Fruit fly (Drosophila melanogaster) whole organism, prepupa: ENCODE results near the gene CG14402.

Experiments
- CG10631 ChIP-seq: fragments of 200-800 bp; sonication (Bioruptor generic); optimal IDR thresholded peaks from 2 replicates; lab custom pipeline; 2016; ENCODE audit warnings: missing biosample characterization, missing genetic modification characterization
- CG11294 ChIP-seq: fragments of 200-800 bp; sonication (Bioruptor generic); IDR thresholded peaks from 2 replicates; pipeline ENCODE4 v1.3.6; 2022; ENCODE audit warnings: missing biosample characterization, missing genetic modification characterization
- CG11762 ChIP-seq: fragments of 200-800 bp; sonication (Bioruptor generic); optimal IDR thresholded peaks from 3 replicates; lab custom pipeline; 2016; ENCODE audit warnings: missing biosample characterization, missing genetic modification characterization; ENCODE audit not compliant: insufficient read depth
- CG11902 ChIP-seq: fragments of 200-800 bp; sonication (Bioruptor generic); optimal IDR thresholded peaks from 3 replicates; lab custom pipeline; 2016; ENCODE audit warnings: missing biosample characterization, missing genetic modification characterization
- CG15336 ChIP-seq: fragments of 200-800 bp; sonication (Bioruptor generic); IDR thresholded peaks from 2 replicates; pipeline ENCODE4 v1.3.6; 2022; ENCODE audit warnings: missing biosample characterization, missing genetic modification characterization
- CG1621 ChIP-seq: fragments of 200-800 bp; sonication (Bioruptor generic); optimal IDR thresholded peaks from 3 replicates; lab custom pipeline; 2018; ENCODE audit warnings: missing biosample characterization, mild to moderate bottlenecking, missing genetic modification characterization
- CG16779 ChIP-seq: fragments of 200-800 bp; sonication (Bioruptor generic); optimal IDR thresholded peaks from 3 replicates; lab custom pipeline; 2017; ENCODE audit warnings: missing biosample characterization, mild to moderate bottlenecking, missing genetic modification characterization
- CG3032 ChIP-seq: fragments of 200-800 bp; optimal IDR thresholded peaks from 2 replicates; lab custom pipeline; 2019; ENCODE audit warnings: missing biosample characterization, mild to moderate bottlenecking, missing genetic modification characterization, moderate library complexity
- CG31627 ChIP-seq: fragments of 200-800 bp; sonication (Bioruptor generic); optimal IDR thresholded peaks from 3 replicates; lab custom pipeline; 2016; ENCODE audit warnings: missing biosample characterization, missing genetic modification characterization
- CG34406 ChIP-seq: fragments of 200-800 bp; sonication (Bioruptor generic); optimal IDR thresholded peaks from 3 replicates; lab custom pipeline; 2016; ENCODE audit warnings: missing biosample characterization, missing genetic modification characterization
- CG3919 ChIP-seq: fragments of 200-800 bp; sonication (Bioruptor generic); optimal IDR thresholded peaks from 3 replicates; lab custom pipeline; 2016; ENCODE audit warnings: missing biosample characterization, missing genetic modification characterization
- CG6163 ChIP-seq: fragments of 200-800 bp; sonication (Bioruptor generic); IDR thresholded peaks from 3 replicates; pipeline ENCODE4 v1.3.6; 2022; ENCODE audit warnings: missing biosample characterization, missing genetic modification characterization
- CG6276 ChIP-seq: fragments of 200-800 bp; sonication (Bioruptor generic); optimal IDR thresholded peaks from 2 replicates; lab custom pipeline; 2017; ENCODE audit warnings: missing biosample characterization, mild to moderate bottlenecking, missing genetic modification characterization
- CG6792 ChIP-seq: fragments of 200-800 bp; sonication (Bioruptor generic); optimal IDR thresholded peaks from 3 replicates; lab custom pipeline; 2016; ENCODE audit warnings: missing biosample characterization, missing genetic modification characterization
- CG6808 ChIP-seq: fragments of 200-800 bp; sonication (Bioruptor generic); optimal IDR thresholded peaks from 3 replicates; lab custom pipeline; 2017; ENCODE audit warnings: missing biosample characterization, missing genetic modification characterization, mild to moderate bottlenecking, moderate library complexity, missing genetic modification reagents
- CG6854 ChIP-seq: fragments of 200-800 bp; sonication (Bioruptor generic); optimal IDR thresholded peaks from 2 replicates; lab custom pipeline; 2017; ENCODE audit warnings: missing biosample characterization, mild to moderate bottlenecking, missing genetic modification characterization
- CG7368 ChIP-seq: fragments of 200-800 bp; sonication (Bioruptor generic); optimal IDR thresholded peaks from 3 replicates; lab custom pipeline; 2016; ENCODE audit warnings: missing biosample characterization, missing genetic modification characterization
- CG8319 ChIP-seq: fragments of 200-800 bp; sonication (Bioruptor generic); optimal IDR thresholded peaks from 3 replicates; lab custom pipeline; 2016; ENCODE audit warnings: missing biosample characterization, missing genetic modification characterization
- CG8632 ChIP-seq: fragments of 200-800 bp; sonication (Bioruptor generic); optimal IDR thresholded peaks from 3 replicates; lab custom pipeline; 2016; ENCODE audit warnings: missing biosample characterization, missing genetic modification characterization
- CG9139 ChIP-seq: fragments of 200-800 bp; sonication (Bioruptor generic); optimal IDR thresholded peaks from 3 replicates; lab custom pipeline; 2017; ENCODE audit warnings: missing biosample characterization, mild to moderate bottlenecking, missing genetic modification characterization
- Eip75B ChIP-seq: fragments of 200-800 bp; sonication (Bioruptor generic); optimal IDR thresholded peaks from 3 replicates; lab custom pipeline; 2016; ENCODE audit warnings: missing biosample characterization, missing genetic modification characterization
- Eip78C ChIP-seq: fragments of 200-800 bp; sonication (Bioruptor generic); peaks from one replicate; lab custom pipeline; 2016; ENCODE audit warnings: missing biosample characterization, missing genetic modification characterization
- Ets21C ChIP-seq: fragments of 200-800 bp; sonication (Bioruptor generic); optimal IDR thresholded peaks from 3 replicates; lab custom pipeline; 2016; ENCODE audit warnings: missing biosample characterization, missing genetic modification characterization
- Ets96B ChIP-seq: fragments of 200-800 bp; optimal IDR thresholded peaks from 2 replicates; lab custom pipeline; 2019; ENCODE audit warnings: missing biosample characterization, mild to moderate bottlenecking, missing genetic modification characterization, moderate library complexity
- Gug ChIP-seq: fragments of 200-800 bp; sonication (Bioruptor generic); IDR thresholded peaks from 2 replicates; pipeline ENCODE4 v1.3.6; 2022; ENCODE audit warnings: missing biosample characterization, missing genetic modification characterization
- Hr39 ChIP-seq: fragments of 200-800 bp; sonication (Bioruptor generic); optimal IDR thresholded peaks from 2 replicates; lab custom pipeline; 2016; ENCODE audit warnings: missing biosample characterization, missing genetic modification characterization
- Hr4 ChIP-seq: fragments of 200-800 bp; sonication (Bioruptor generic); optimal IDR thresholded peaks from 3 replicates; lab custom pipeline; 2016; ENCODE audit warnings: missing biosample characterization, missing genetic modification characterization
- Met ChIP-seq: fragments of 200-800 bp; sonication (Bioruptor generic); optimal IDR thresholded peaks from 3 replicates; lab custom pipeline; 2016; ENCODE audit warnings: missing biosample characterization, missing genetic modification characterization
- Smox ChIP-seq: fragments of 200-800 bp; sonication (Bioruptor generic); optimal IDR thresholded peaks from 3 replicates; lab custom pipeline; 2016; ENCODE audit warnings: missing biosample characterization, missing genetic modification characterization
- Sox102F ChIP-seq: fragments of 200-800 bp; sonication (Bioruptor generic); optimal IDR thresholded peaks from 2 replicates; lab custom pipeline; 2016; ENCODE audit warnings: missing biosample characterization, mild to moderate bottlenecking, missing genetic modification characterization
- Sox14 ChIP-seq: fragments of 200-800 bp; sonication (Bioruptor generic); optimal IDR thresholded peaks from 3 replicates; lab custom pipeline; 2016; ENCODE audit warnings: missing biosample characterization, missing genetic modification characterization
- Sox15 ChIP-seq: fragments of 200-800 bp; sonication (Bioruptor generic); optimal IDR thresholded peaks from 3 replicates; lab custom pipeline; 2016; ENCODE audit warnings: missing biosample characterization, missing genetic modification characterization
- cyc ChIP-seq: fragments of 200-800 bp; sonication (Bioruptor generic); optimal IDR thresholded peaks from 3 replicates; lab custom pipeline; 2016; ENCODE audit warnings: missing biosample characterization, missing genetic modification characterization
- dac ChIP-seq: fragments of 200-800 bp; sonication (Bioruptor generic); optimal IDR thresholded peaks from 2 replicates; lab custom pipeline; 2017; ENCODE audit warnings: missing biosample characterization, mild to moderate bottlenecking, missing genetic modification characterization
- dsx ChIP-seq: fragments of 200-800 bp; optimal IDR thresholded peaks from 3 replicates; lab custom pipeline; 2019; ENCODE audit warnings: missing biosample characterization, mild to moderate bottlenecking, missing genetic modification characterization, moderate library complexity; ENCODE audit not compliant: poor library complexity, severe bottlenecking
- esn ChIP-seq: fragments of 200-800 bp; sonication (Bioruptor generic); optimal IDR thresholded peaks from 2 replicates; lab custom pipeline; 2016; ENCODE audit warnings: missing biosample characterization, mild to moderate bottlenecking, missing genetic modification characterization, moderate library complexity
- fd59A ChIP-seq: fragments of 200-800 bp; sonication (Bioruptor generic); optimal IDR thresholded peaks from 2 replicates; lab custom pipeline; 2017; ENCODE audit warnings: missing biosample characterization, mild to moderate bottlenecking, missing genetic modification characterization, missing genetic modification reagents
- fd85E ChIP-seq: fragments of 200-800 bp; sonication (Bioruptor generic); optimal IDR thresholded peaks from 3 replicates; lab custom pipeline; 2016; ENCODE audit warnings: missing biosample characterization, missing genetic modification characterization
- fkh ChIP-seq: fragments of 200-800 bp; sonication (Bioruptor generic); optimal IDR thresholded peaks from 3 replicates; lab custom pipeline; 2017; ENCODE audit warnings: missing biosample characterization, mild to moderate bottlenecking, missing genetic modification characterization, moderate library complexity
- lz ChIP-seq: fragments of 200-800 bp; sonication (Bioruptor generic); optimal IDR thresholded peaks from 3 replicates; lab custom pipeline; 2016; ENCODE audit warnings: missing biosample characterization, missing genetic modification characterization
- net ChIP-seq: fragments of 200-800 bp; sonication (Bioruptor generic); optimal IDR thresholded peaks from 3 replicates; lab custom pipeline; 2016; ENCODE audit warnings: missing biosample characterization, missing genetic modification characterization
- pdm3 ChIP-seq: fragments of 200-800 bp; sonication (Bioruptor generic); optimal IDR thresholded peaks from 3 replicates; lab custom pipeline; 2016; ENCODE audit warnings: missing biosample characterization, missing genetic modification characterization
- ss ChIP-seq, 2 experiments: fragments of 200-800 bp; sonication (Bioruptor generic); optimal IDR thresholded peaks; 2 replicates in 1 of 2; 3 replicates in 1 of 2; lab custom pipeline; 2017 to 2018; ENCODE audit warnings: mild to moderate bottlenecking in 2 of 2, missing biosample characterization in 2 of 2, missing genetic modification characterization in 2 of 2, moderate library complexity in 1 of 2
- svp ChIP-seq: fragments of 200-800 bp; sonication (Bioruptor generic); peaks from one replicate; lab custom pipeline; 2016; ENCODE audit warnings: missing biosample characterization, missing genetic modification characterization

CG14402 gene

DNA sequence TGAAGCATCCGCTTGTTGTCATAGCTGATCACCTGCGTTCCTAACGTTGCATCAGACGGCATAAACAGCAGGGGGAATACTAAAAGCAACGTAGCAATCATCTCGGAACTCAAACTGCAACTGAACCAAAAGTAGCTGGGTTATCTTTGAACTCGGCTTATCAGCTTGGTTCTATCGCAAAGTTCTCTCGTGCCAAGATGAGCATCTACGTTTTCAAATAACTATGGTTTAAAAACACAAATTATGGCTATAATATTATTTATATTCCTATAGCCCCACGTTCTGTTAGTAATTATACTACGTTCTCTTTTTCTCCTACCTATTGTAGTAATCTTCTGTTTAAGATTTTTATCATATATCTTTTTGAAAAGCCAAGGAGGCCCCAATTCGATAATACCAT lies 8.7 kb downstream of the CG14402 start, which contains the start of gene CG14400:
Gene CG14400, minus strand, starts transcription at position 101 of the 400 bp plus-strand sequence.
- TF ChIP-seq CG11902 (GFP tag; lab: Kevin White, UChicago) (no peak), CG6163 (GFP tag; lab: Robert Waterston, UW) (no peak), fkh (GFP tag; lab: Kevin White, UChicago) (no peak), Sox102F (GFP tag; lab: Kevin White, UChicago) (no peak), lz (no peak), fd59A (no peak), Hr39 (GFP tag; lab: Kevin White, UChicago) (no peak), CG15336 (GFP tag; lab: Robert Waterston, UW) (no peak), Ets96B (tag; lab: Kevin White, UChicago) (no peak), CG10631 (GFP tag; lab: Kevin White, UChicago) (no peak), CG6808 (GFP tag; lab: Kevin White, UChicago) (no peak), CG34406 (GFP tag; lab: Kevin White, UChicago) (no peak), CG11762 (GFP tag; lab: Kevin White, UChicago) (no peak), CG8319 (no peak), dsx (GFP tag; lab: Kevin White, UChicago) (no peak), Eip78C (no peak), CG8632 (GFP tag; lab: Kevin White, UChicago) (no peak), CG16779 (no peak)

DNA sequence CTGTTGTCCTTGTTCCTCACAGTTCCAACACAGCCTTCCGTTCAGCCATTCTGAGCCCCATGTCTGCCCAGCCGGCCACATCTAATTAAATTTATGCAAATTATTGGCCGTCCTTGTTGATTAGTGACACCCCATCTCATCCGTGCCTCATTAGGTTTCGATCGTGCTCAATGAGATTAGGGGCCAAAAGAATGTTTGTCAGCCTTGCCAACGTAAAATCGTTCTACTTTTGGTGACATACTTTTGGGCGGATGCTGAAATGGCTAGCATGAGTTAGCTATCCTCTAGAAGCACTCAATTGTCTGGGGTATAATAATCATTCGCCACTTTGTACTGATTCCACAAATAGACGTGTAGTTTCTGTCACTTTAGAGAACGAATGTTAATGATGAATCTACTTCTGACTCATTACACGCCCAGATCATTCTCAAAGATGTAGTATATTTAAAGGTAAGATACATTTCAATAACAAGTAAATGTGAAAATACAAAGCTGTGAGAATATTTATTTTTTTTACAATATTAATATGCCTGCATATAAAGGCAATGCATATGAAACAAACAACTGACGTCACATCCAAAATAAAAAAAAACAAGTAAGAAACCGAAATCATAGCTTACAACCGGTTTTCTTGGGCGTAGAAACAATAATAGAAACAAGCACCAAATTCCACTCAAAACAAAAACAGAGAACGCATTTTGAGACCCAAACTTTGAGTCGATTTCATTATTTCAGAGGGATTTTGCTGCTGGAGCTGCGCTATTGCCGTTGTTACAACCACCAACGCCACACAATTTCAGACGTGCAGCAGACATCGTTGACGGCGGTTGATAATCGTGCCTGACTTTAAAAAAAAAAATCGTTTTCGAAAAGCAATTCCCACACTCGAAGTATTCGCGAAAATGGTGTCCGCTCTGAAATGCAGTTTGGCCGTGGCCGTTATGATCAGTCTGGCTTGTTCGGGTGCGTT lies 9.6 kb downstream of the CG14402 start, which contains the start of gene bero:
Gene bero, plus strand, starts transcription at position 325 of the 970 bp plus-strand sequence.
- TF ChIP-seq fkh (GFP tag; lab: Kevin White, UChicago), result peak; percentile 7
- TF ChIP-seq Sox15 (GFP tag; lab: Kevin White, UChicago), result no peak
- TF ChIP-seq Eip75B (GFP tag; lab: Kevin White, UChicago), result no peak
- TF ChIP-seq esn (GFP tag; lab: Kevin White, UChicago), result no peak
- TF ChIP-seq fd59A, result no peak
- no peak for TF ChIP-seq Ets21C (GFP tag; lab: Kevin White, UChicago)
- TF ChIP-seq Eip78C, result peak; percentile 49
- no peak for TF ChIP-seq CG8632 (GFP tag; lab: Kevin White, UChicago)
- no peak for TF ChIP-seq CG3032
- TF ChIP-seq CG6792, result no peak
- no peak for TF ChIP-seq Ets96B (tag; lab: Kevin White, UChicago)
- no peak for TF ChIP-seq CG9139 (GFP tag; lab: Kevin White, UChicago)
- TF ChIP-seq dac, result no peak
- TF ChIP-seq Smox (GFP tag; lab: Kevin White, UChicago), result no peak
- TF ChIP-seq cyc, result no peak

DNA sequence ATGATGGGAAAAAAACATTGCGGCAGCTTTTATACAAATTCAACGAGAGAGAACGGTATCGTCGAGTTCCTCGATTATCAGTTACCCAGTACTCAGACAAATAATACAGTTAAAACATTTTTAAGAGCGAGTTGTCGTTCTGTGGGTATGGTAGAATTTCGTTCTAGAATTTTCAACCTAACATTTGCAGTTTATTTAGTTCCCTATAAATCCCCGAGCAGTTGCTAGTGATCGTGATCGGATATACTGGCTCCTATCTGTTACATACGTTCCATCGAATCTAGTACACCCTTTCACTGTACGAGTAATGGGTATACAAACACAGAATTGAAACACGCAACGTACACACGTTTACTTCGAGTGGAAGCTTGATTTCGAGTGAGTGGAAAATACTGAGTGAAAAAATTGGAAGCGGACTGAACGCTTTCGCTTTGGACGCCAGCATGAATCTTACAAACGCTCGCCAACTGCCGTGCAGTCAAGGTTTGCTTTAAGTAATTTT lies 15.7 kb downstream of the CG14402 start, which contains the start of gene CG9338:
Gene CG9338, plus strand, starts transcription at position 452 of the 502 bp plus-strand sequence.
- TF ChIP-seq fd85E (peak; percentile 57), CG9139 (GFP tag; lab: Kevin White, UChicago) (peak; percentile 17), Hr4 (GFP tag; lab: Kevin White, UChicago) (peak; percentile 77), CG3919 (peak; percentile 77), CG34406 (GFP tag; lab: Kevin White, UChicago) (peak; percentile 73), ss (GFP tag; optimal IDR thresholded peaks at IDR 0.05; lab: Kevin White, UChicago) (peak in 1 of 2 experiments; percentile 88), CG16779 (peak; percentile 60), Sox14 (GFP tag; lab: Kevin White, UChicago) (peak; percentile 79), CG11902 (GFP tag; lab: Kevin White, UChicago) (peak; percentile 64), CG31627 (GFP tag; lab: Kevin White, UChicago) (peak; percentile 80), Smox (GFP tag; lab: Kevin White, UChicago) (peak; percentile 81), CG6276 (GFP tag; lab: Kevin White, UChicago) (peak; percentile 87), Eip78C (peak; percentile 92), CG7368 (GFP tag; lab: Kevin White, UChicago) (peak; percentile 89), CG1621 (no peak), CG8319 (peak; percentile 89), cyc (peak; percentile 78), svp (GFP tag; lab: Kevin White, UChicago) (peak; percentile 90), dsx (GFP tag; lab: Kevin White, UChicago) (no peak), CG3032 (peak; percentile 81), CG11294 (GFP tag; lab: Robert Waterston, UW) (peak; percentile 86), pdm3 (GFP tag; lab: Kevin White, UChicago) (peak; percentile 79), net (GFP tag; lab: Kevin White, UChicago) (peak; percentile 76), Sox102F (GFP tag; lab: Kevin White, UChicago) (peak; percentile 85), Met (GFP tag; lab: Kevin White, UChicago) (peak; percentile 85), Gug (peak; percentile 87), CG6854 (GFP tag; lab: Kevin White, UChicago) (no peak)
